Worm (Caenorhabditis elegans) whole organism, L4/young adult: ENCODE data around the gene ccm-2.

Experiments
- W03F9.2 ChIP-seq: fragments of 150-350 bp; optimal IDR thresholded peaks from 2 replicates; lab custom pipeline; 2014; ENCODE audit warnings: missing biosample characterization, missing genetic modification characterization
- dao-5 ChIP-seq: sonication (generic microtip); optimal IDR thresholded peaks from 2 replicates; lab custom pipeline; 2016; ENCODE audit warnings: missing genotype, missing genetic modification characterization, moderate library complexity, missing compliant biosample characterization
- him-1 ChIP-seq: sonication (generic microtip); optimal IDR thresholded peaks from 2 replicates; lab custom pipeline; 2016; ENCODE audit warnings: missing genotype, missing genetic modification reagents, missing genetic modification characterization, missing compliant biosample characterization

Gene ccm-2

ce11 chrIV:1860965-1861364, 26.5 kb downstream of the ccm-2 start:
- TF ChIP-seq him-1 (tag; lab: Kevin White, UChicago) (no peak), dao-5 (tag; lab: Kevin White, UChicago) (no peak), W03F9.2 (tag; lab: Kevin White, UChicago) (no peak)

- TF ChIP-seq him-1 (tag; lab: Kevin White, UChicago) (no peak), W03F9.2 (tag; lab: Kevin White, UChicago) (no peak), dao-5 (tag; lab: Kevin White, UChicago) (no peak)
Observed at ce11 chrIV:1862655-1863054, 28.2 kb downstream of the ccm-2 start.

- TF ChIP-seq W03F9.2 (tag; lab: Kevin White, UChicago) = no peak
Observed at ce11 chrIV:1866863-1867262, 32.4 kb downstream of the ccm-2 start.

- TF ChIP-seq him-1 (tag; lab: Kevin White, UChicago) (no peak), W03F9.2 (tag; lab: Kevin White, UChicago) (no peak), dao-5 (tag; lab: Kevin White, UChicago) (no peak)
Observed at ce11 chrIV:1867915-1868619, 33.6 kb downstream of the ccm-2 start.

ce11 chrIV:1868981-1869380, 34.6 kb downstream of the ccm-2 start:
- TF ChIP-seq W03F9.2 (tag; lab: Kevin White, UChicago) (no peak), dao-5 (tag; lab: Kevin White, UChicago) (no peak), him-1 (tag; lab: Kevin White, UChicago) (no peak)

- TF ChIP-seq dao-5 (tag; lab: Kevin White, UChicago) = no peak
- TF ChIP-seq him-1 (tag; lab: Kevin White, UChicago) = no peak
Observed at ce11 chrIV:1872052-1872451, 37.6 kb downstream of the ccm-2 start.

ce11 chrIV:1878501-1878900, 44.1 kb downstream of the ccm-2 start:
- TF ChIP-seq him-1 (tag; lab: Kevin White, UChicago) (no peak), dao-5 (tag; lab: Kevin White, UChicago) (no peak), W03F9.2 (tag; lab: Kevin White, UChicago) (no peak)

ce11 chrIV:1891586-1891985, 57.2 kb downstream of the ccm-2 start:
- TF ChIP-seq W03F9.2 (tag; lab: Kevin White, UChicago) (no peak), him-1 (tag; lab: Kevin White, UChicago) (no peak), dao-5 (tag; lab: Kevin White, UChicago) (no peak)

- TF ChIP-seq W03F9.2 (tag; lab: Kevin White, UChicago) (no peak), him-1 (tag; lab: Kevin White, UChicago) (no peak), dao-5 (tag; lab: Kevin White, UChicago) (no peak)
Observed at ce11 chrIV:1892638-1893037, 58.2 kb downstream of the ccm-2 start.

- TF ChIP-seq W03F9.2 (tag; lab: Kevin White, UChicago) (no peak), dao-5 (tag; lab: Kevin White, UChicago) (no peak), him-1 (tag; lab: Kevin White, UChicago) (no peak)
Observed at ce11 chrIV:1895024-1895423, 60.6 kb downstream of the ccm-2 start.

ce11 chrIV:1896145-1896544, 61.7 kb downstream of the ccm-2 start:
- TF ChIP-seq dao-5 (tag; lab: Kevin White, UChicago) = no peak
- no peak for TF ChIP-seq W03F9.2 (tag; lab: Kevin White, UChicago)
- no peak for TF ChIP-seq him-1 (tag; lab: Kevin White, UChicago)
